Worm (Caenorhabditis elegans) whole organism, L4 larva: ENCODE data around the gene F54E7.6.

Experiments
- Y48G9A.11 ChIP-seq: fragments of 200-800 bp; sonication (Bioruptor generic); IDR thresholded peaks from 2 replicates; pipeline ENCODE4 v1.3.6; 2022; ENCODE audit warnings: missing genetic modification reagents, missing genetic modification characterization, missing compliant biosample characterization
- aha-1 ChIP-seq: fragments of 150-350 bp; peaks from one replicate; lab custom pipeline; 2014; ENCODE audit warnings: missing biosample characterization, missing genetic modification characterization
- aly-2 ChIP-seq: sonication (generic microtip); optimal IDR thresholded peaks from 2 replicates; lab custom pipeline; 2018; ENCODE audit warnings: missing biosample characterization, missing genetic modification characterization
- ama-1 ChIP-seq: fragments of 150-350 bp; optimal IDR thresholded peaks from 2 replicates; lab custom pipeline; 2014; ENCODE audit warnings: inconsistent platforms, mixed read lengths
- ceh-82 ChIP-seq: sonication (generic microtip); optimal IDR thresholded peaks from 2 replicates; lab custom pipeline; 2017; ENCODE audit warnings: missing biosample characterization, missing genetic modification characterization
- daf-12 ChIP-seq: fragments of 150-350 bp; optimal IDR thresholded peaks from 2 replicates; lab custom pipeline; 2014; ENCODE audit warnings: missing biosample characterization, missing genetic modification reagents, missing genetic modification characterization
- dmd-9 ChIP-seq: fragments of 200-800 bp; sonication (Bioruptor generic); IDR thresholded peaks from 2 replicates; pipeline ENCODE4 v1.3.6; 2022; ENCODE audit warnings: missing genetic modification reagents, missing genetic modification characterization, missing compliant biosample characterization
- nhr-11 ChIP-seq: fragments of 150-350 bp; optimal IDR thresholded peaks from 2 replicates; lab custom pipeline; 2014; ENCODE audit warnings: missing biosample characterization, missing genetic modification characterization
- php-3 ChIP-seq: fragments of 200-800 bp; sonication (Bioruptor generic); IDR thresholded peaks from 2 replicates; pipeline ENCODE4 v1.3.6; 2022; ENCODE audit warnings: missing genetic modification reagents, missing genetic modification characterization, missing compliant biosample characterization

ce11 chrIII:5622232-5623009, 38.5 kb downstream of the F54E7.6 start:
- TF ChIP-seq aha-1 (tag; lab: Kevin White, UChicago) (peak; percentile 85), php-3 (GFP tag; lab: Robert Waterston, UW) (no peak), dmd-9 (GFP tag; lab: Robert Waterston, UW) (no peak), nhr-11 (tag; lab: Kevin White, UChicago) (no peak), daf-12 (no peak), aly-2 (tag; lab: Kevin White, UChicago) (no peak), ceh-82 (tag; lab: Kevin White, UChicago) (no peak), Y48G9A.11 (GFP tag; lab: Robert Waterston, UW) (no peak), ama-1 (lab: Kevin White, UChicago) (no peak)
